Worm (Caenorhabditis elegans): ENCODE measurements around the gene T10B5.4.

- TF ChIP-seq nhr-11 (tag; optimal IDR thresholded peaks at IDR 0.05) (no peak), unc-39 (tag; optimal IDR thresholded peaks at IDR 0.05) (no peak), nhr-6 (tag; optimal IDR thresholded peaks at IDR 0.05) (no peak), lsy-2 (tag; optimal IDR thresholded peaks at IDR 0.05) (no peak), nhr-10 (tag; optimal IDR thresholded peaks at IDR 0.05) (no peak), nhr-25 (tag; optimal IDR thresholded peaks at IDR 0.05) (no peak), fos-1 (tag; optimal IDR thresholded peaks at IDR 0.05) (no peak), aly-2 (tag; optimal IDR thresholded peaks at IDR 0.05) (no peak), skn-1 (tag; optimal IDR thresholded peaks at IDR 0.05) (no peak)
These were observed 16.7 kb upstream of the T10B5.4 start for ce11 chrV:1888299-1888698.
